Fruit fly (Drosophila melanogaster): ENCODE data around the gene SPE.

- no peak for TF ChIP-seq Hr38 (GFP tag; optimal IDR thresholded peaks at IDR 0.05)
- no peak for TF ChIP-seq acj6 (GFP tag; optimal IDR thresholded peaks at IDR 0.05)
- no peak for TF ChIP-seq Hr4 (GFP tag; optimal IDR thresholded peaks at IDR 0.05)
- no peak for TF ChIP-seq CG11294 (GFP tag; IDR thresholded peaks at IDR 0.05)
- no peak for TF ChIP-seq CG34406 (GFP tag; optimal IDR thresholded peaks at IDR 0.05)
- no peak for TF ChIP-seq CG6276 (GFP tag; optimal IDR thresholded peaks at IDR 0.05)
Observed at dm6 chr3R:23662782-23663181, 23.3 kb upstream of the SPE start.

Measured in whole organism, prepupa.